Fruit fly (Drosophila melanogaster) whole organism, embryonic: Measurements from ENCODE around the gene sro.

ENCODE experiments used
- CG10209 ChIP-seq: fragments of 200-800 bp; sonication (Bioruptor generic); optimal IDR thresholded peaks from 3 replicates; lab custom pipeline; 2017; ENCODE audit warnings: missing biosample characterization, mild to moderate bottlenecking, missing genetic modification characterization, missing genetic modification reagents
- CG10462 ChIP-seq: fragments of 200-800 bp; sonication (Bioruptor generic); optimal IDR thresholded peaks from 2 replicates; lab custom pipeline; 2016; ENCODE audit warnings: missing biosample characterization, missing genetic modification characterization
- CG10543 ChIP-seq: fragments of 200-800 bp; sonication (Bioruptor generic); optimal IDR thresholded peaks from 3 replicates; lab custom pipeline; 2017; ENCODE audit warnings: missing biosample characterization, mild to moderate bottlenecking, missing genetic modification characterization, moderate library complexity
- CG12071 ChIP-seq: fragments of 200-800 bp; sonication (Bioruptor generic); optimal IDR thresholded peaks from 3 replicates; lab custom pipeline; 2018; ENCODE audit warnings: missing biosample characterization, mild to moderate bottlenecking, missing genetic modification characterization
- CG14014 ChIP-seq: fragments of 200-800 bp; sonication (Bioruptor generic); IDR thresholded peaks from 2 replicates; pipeline ENCODE4 v1.3.6; 2022; ENCODE audit warnings: missing biosample characterization, missing genetic modification characterization
- CG15073 ChIP-seq: fragments of 200-800 bp; sonication (Bioruptor generic); optimal IDR thresholded peaks from 2 replicates; lab custom pipeline; 2016; ENCODE audit warnings: missing biosample characterization, missing genetic modification characterization
- CG15696 ChIP-seq: fragments of 200-800 bp; sonication (Bioruptor generic); optimal IDR thresholded peaks from 2 replicates; lab custom pipeline; 2019; ENCODE audit warnings: missing biosample characterization, mild to moderate bottlenecking, missing genetic modification characterization, moderate library complexity
- CG17912 ChIP-seq: fragments of 200-800 bp; sonication (Bioruptor generic); optimal IDR thresholded peaks from 2 replicates; lab custom pipeline; 2018; ENCODE audit warnings: missing biosample characterization, mild to moderate bottlenecking, missing genetic modification characterization
- CG18619 ChIP-seq: fragments of 200-800 bp; sonication (Bioruptor generic); optimal IDR thresholded peaks from 3 replicates; lab custom pipeline; 2017; ENCODE audit warnings: missing biosample characterization, mild to moderate bottlenecking, missing genetic modification characterization
- CG3726 ChIP-seq: fragments of 200-800 bp; sonication (Bioruptor generic); IDR thresholded peaks from 3 replicates; pipeline ENCODE4, ENCODE4 v1.3.6; 2022; ENCODE audit warnings: missing biosample characterization, missing genetic modification characterization
- CG7357 ChIP-seq: fragments of 200-800 bp; sonication (Bioruptor generic); IDR thresholded peaks from 3 replicates; pipeline ENCODE4 v1.3.6; 2022; ENCODE audit warnings: missing biosample characterization, missing genetic modification characterization
- CG7987 ChIP-seq: fragments of 200-800 bp; sonication (Bioruptor generic); optimal IDR thresholded peaks from 2 replicates; lab custom pipeline; 2018; ENCODE audit warnings: missing biosample characterization, mild to moderate bottlenecking, missing genetic modification characterization, moderate library complexity
- CG8290 ChIP-seq, 3 experiments: fragments of 200-800 bp; sonication (Bioruptor generic); optimal IDR thresholded peaks; 2 replicates each; lab custom pipeline; 2016 to 2019; ENCODE audit warnings: missing biosample characterization in 3 of 3, missing genetic modification characterization in 3 of 3, mild to moderate bottlenecking in 2 of 3, moderate library complexity in 1 of 3
- CG9932 ChIP-seq: fragments of 200-800 bp; sonication (Bioruptor generic); IDR thresholded peaks from 2 replicates; pipeline ENCODE4 v1.3.6; 2022; ENCODE audit warnings: missing biosample characterization, missing genetic modification characterization
- Ets65A ChIP-seq: fragments of 200-800 bp; sonication (Bioruptor generic); peaks from one replicate; lab custom pipeline; 2016; ENCODE audit warnings: missing biosample characterization, missing genetic modification characterization
- HLH3B ChIP-seq: fragments of 200-800 bp; sonication (Bioruptor generic); IDR thresholded peaks from 2 replicates; pipeline ENCODE4 v1.3.6; 2022; ENCODE audit warnings: missing biosample characterization, missing genetic modification characterization
- HLH4C ChIP-seq: fragments of 200-800 bp; sonication (Bioruptor generic); IDR thresholded peaks from 3 replicates; pipeline ENCODE4 v1.3.6; 2022; ENCODE audit warnings: missing biosample characterization, missing genetic modification characterization; ENCODE audit not compliant: partially characterized antibody
- Lpt ChIP-seq: fragments of >200 bp; optimal IDR thresholded peaks from 2 replicates; lab custom pipeline; 2018; ENCODE audit warnings: missing biosample characterization, missing genetic modification characterization
- MTF-1 ChIP-seq: fragments of 200-800 bp; sonication (Bioruptor generic); optimal IDR thresholded peaks from 2 replicates; lab custom pipeline; 2018; ENCODE audit warnings: missing biosample characterization, mild to moderate bottlenecking, missing genetic modification characterization, borderline replicate concordance
- Max ChIP-seq: fragments of 200-800 bp; sonication (Bioruptor generic); optimal IDR thresholded peaks from 2 replicates; lab custom pipeline; 2016; ENCODE audit warnings: missing biosample characterization, mild to moderate bottlenecking, missing genetic modification characterization
- Neu2 ChIP-seq: fragments of 200-800 bp; sonication (Bioruptor generic); optimal IDR thresholded peaks from 3 replicates; lab custom pipeline; 2016; ENCODE audit warnings: missing biosample characterization, missing genetic modification characterization, borderline replicate concordance
- Oaz ChIP-seq: fragments of 200-800 bp; sonication (Bioruptor generic); IDR thresholded peaks from 2 replicates; pipeline ENCODE4 v1.3.6; 2022; ENCODE audit warnings: missing biosample characterization, missing genetic modification characterization
- Rfx ChIP-seq: fragments of 200-800 bp; sonication (Bioruptor generic); IDR thresholded peaks from 2 replicates; pipeline ENCODE4 v1.3.6; 2022; ENCODE audit warnings: missing biosample characterization, missing genetic modification characterization
- TFAM ChIP-seq: fragments of 200-800 bp; sonication (Bioruptor generic); optimal IDR thresholded peaks from 2 replicates; lab custom pipeline; 2017; ENCODE audit warnings: missing biosample characterization, missing genetic modification characterization, inconsistent platforms
- Tbp ChIP-seq: fragments of >200 bp; optimal IDR thresholded peaks from 2 replicates; lab custom pipeline; 2018; ENCODE audit warnings: missing biosample characterization, missing genetic modification characterization
- Trl ChIP-seq, 3 experiments: fragments of >200 bp in 2 of 3; fragments of 200-800 bp in 1 of 3; sonication (Bioruptor generic) in 1 of 3; optimal IDR thresholded peaks; 2 replicates in 1 of 3; 3 replicates in 2 of 3; lab custom pipeline; 2016 to 2017; ENCODE audit warnings: missing biosample characterization in 1 of 3, missing genetic modification characterization in 1 of 3
- YL-1 ChIP-seq: fragments of 200-800 bp; sonication (Bioruptor generic); optimal IDR thresholded peaks from 3 replicates; lab custom pipeline; 2017; ENCODE audit warnings: missing biosample characterization, mild to moderate bottlenecking, missing genetic modification characterization
- bigmax ChIP-seq: fragments of 200-800 bp; sonication (Bioruptor generic); optimal IDR thresholded peaks from 2 replicates; lab custom pipeline; 2018; ENCODE audit warnings: missing biosample characterization, mild to moderate bottlenecking, missing genetic modification characterization
- br ChIP-seq: fragments of >200 bp; optimal IDR thresholded peaks from 2 replicates; lab custom pipeline; 2017
- bsh ChIP-seq, 2 experiments: fragments of 200-800 bp; sonication (Bioruptor generic); optimal IDR thresholded peaks; 2 replicates each; lab custom pipeline; 2017 to 2018; ENCODE audit warnings: mild to moderate bottlenecking in 2 of 2, missing biosample characterization in 2 of 2, missing genetic modification characterization in 2 of 2, moderate library complexity in 1 of 2
- cad ChIP-seq: fragments of >200 bp; optimal IDR thresholded peaks from 2 replicates; lab custom pipeline; 2017; ENCODE audit warnings: missing biosample characterization, missing genetic modification characterization
- chinmo ChIP-seq: fragments of 200-800 bp; sonication (Bioruptor generic); IDR thresholded peaks from 4 replicates; pipeline ENCODE4 v1.3.6; 2022; ENCODE audit warnings: missing biosample characterization, missing genetic modification characterization; ENCODE audit not compliant: partially characterized antibody
- chm ChIP-seq: fragments of 200-800 bp; sonication (Bioruptor generic); IDR thresholded peaks from 2 replicates; pipeline ENCODE4 v1.3.6; 2022; ENCODE audit warnings: missing biosample characterization, missing genetic modification characterization
- croc ChIP-seq: fragments of 200-800 bp; sonication (Bioruptor generic); conservative IDR thresholded peaks from 3 replicates; pipeline ENCODE4 v1.3.6; 2022; ENCODE audit warnings: missing biosample characterization, missing genetic modification characterization
- crol ChIP-seq: fragments of 200-800 bp; sonication (Bioruptor generic); IDR thresholded peaks from 2 replicates; pipeline ENCODE4 v1.3.6; 2022; ENCODE audit warnings: missing biosample characterization, missing genetic modification characterization
- dm ChIP-seq: fragments of 200-800 bp; sonication (Bioruptor generic); optimal IDR thresholded peaks from 3 replicates; lab custom pipeline; 2016; ENCODE audit warnings: missing biosample characterization, missing genetic modification characterization
- gcm2 ChIP-seq: fragments of 200-800 bp; sonication (Bioruptor generic); optimal IDR thresholded peaks from 2 replicates; lab custom pipeline; 2016; ENCODE audit warnings: missing biosample characterization, missing genetic modification characterization
- ind ChIP-seq: fragments of 200-800 bp; sonication (Bioruptor generic); optimal IDR thresholded peaks from 3 replicates; lab custom pipeline; 2016; ENCODE audit warnings: missing biosample characterization, missing genetic modification characterization
- jing ChIP-seq: fragments of 200-800 bp; sonication (Bioruptor generic); optimal IDR thresholded peaks from 2 replicates; lab custom pipeline; 2018; ENCODE audit warnings: missing biosample characterization, mild to moderate bottlenecking, missing genetic modification characterization
- lilli ChIP-seq: fragments of 200-800 bp; sonication (Bioruptor generic); optimal IDR thresholded peaks from 3 replicates; lab custom pipeline; 2016; ENCODE audit warnings: missing biosample characterization, missing genetic modification characterization
- lmd ChIP-seq: fragments of 200-800 bp; sonication (Bioruptor generic); IDR thresholded peaks from 2 replicates; pipeline ENCODE4 v1.3.6; 2022; ENCODE audit warnings: missing biosample characterization, missing genetic modification characterization
- mirr ChIP-seq: fragments of 200-800 bp; sonication (Bioruptor generic); optimal IDR thresholded peaks from 3 replicates; lab custom pipeline; 2018; ENCODE audit warnings: missing biosample characterization, mild to moderate bottlenecking, missing genetic modification characterization
- mld ChIP-seq: fragments of 200-800 bp; sonication (Bioruptor generic); IDR thresholded peaks from 3 replicates; pipeline ENCODE4 v1.3.6; 2022; ENCODE audit warnings: missing biosample characterization, missing genetic modification characterization; ENCODE audit not compliant: partially characterized antibody
- onecut ChIP-seq: fragments of 200-800 bp; sonication (Bioruptor generic); IDR thresholded peaks from 2 replicates; pipeline ENCODE4 v1.3.6; 2022; ENCODE audit warnings: missing biosample characterization, missing genetic modification characterization
- repo ChIP-seq: fragments of 200-800 bp; sonication (Bioruptor generic); optimal IDR thresholded peaks from 2 replicates; lab custom pipeline; 2016; ENCODE audit warnings: missing biosample characterization, missing genetic modification characterization
- stwl ChIP-seq: fragments of 200-800 bp; sonication (Bioruptor generic); optimal IDR thresholded peaks from 3 replicates; lab custom pipeline; 2018; ENCODE audit warnings: missing biosample characterization, mild to moderate bottlenecking, missing genetic modification characterization, moderate library complexity
- toy ChIP-seq: fragments of 200-800 bp; sonication (Bioruptor generic); IDR thresholded peaks from 2 replicates; pipeline ENCODE4 v1.3.6; 2022; ENCODE audit warnings: missing biosample characterization, missing genetic modification characterization
- vfl ChIP-seq: fragments of 200-800 bp; sonication (Bioruptor generic); optimal IDR thresholded peaks from 2 replicates; lab custom pipeline; 2016; ENCODE audit warnings: missing biosample characterization, missing genetic modification characterization
- yki ChIP-seq: fragments of >200 bp; optimal IDR thresholded peaks from 3 replicates; lab custom pipeline; 2018

The sro gene

dm6 chr3R:29774360-29775193 lies 19.8 kb upstream of the sro start (continued):
- TF ChIP-seq Rfx: peak; percentile 25; the same call in 1 of the 2 replicates
- peak; percentile 38 for TF ChIP-seq cad (GFP tag; lab: Kevin White, UChicago)
- peak; percentile 29; the same call in 1 of the 2 replicates for TF ChIP-seq CG14014 (GFP tag; lab: Robert Waterston, UW)
- TF ChIP-seq mld (GFP tag; lab: Robert Waterston, UW): peak; percentile 30; the same call in 1 of the 3 replicates
- TF ChIP-seq toy (GFP tag; lab: Robert Waterston, UW): no peak
- TF ChIP-seq CG9932 (GFP tag; lab: Robert Waterston, UW): no peak
- TF ChIP-seq Neu2 (GFP tag; lab: Kevin White, UChicago): no peak
- no peak for TF ChIP-seq Oaz (GFP tag; lab: Robert Waterston, UW)
- TF ChIP-seq ind (GFP tag; lab: Kevin White, UChicago): no peak
- TF ChIP-seq Tbp (GFP tag; lab: Kevin White, UChicago): peak; percentile 83
- TF ChIP-seq bigmax (GFP tag; lab: Kevin White, UChicago): no peak
- TF ChIP-seq CG7357 (GFP tag; lab: Robert Waterston, UW): no peak
- TF ChIP-seq dm (GFP tag; lab: Kevin White, UChicago): no peak
- no peak for TF ChIP-seq Max
- peak; percentile 70; the same call in 1 of the 2 replicates for TF ChIP-seq crol
- peak; percentile 47 for TF ChIP-seq mirr (GFP tag; lab: Kevin White, UChicago)
- no peak for TF ChIP-seq CG10543
- TF ChIP-seq CG7987 (GFP tag; lab: Kevin White, UChicago): peak; percentile 43
- TF ChIP-seq br (lab: Kevin White, UChicago): no peak
- TF ChIP-seq CG3726 (GFP tag; lab: Robert Waterston, UW): no peak
- no peak; the same call in 2 of the 3 replicates for TF ChIP-seq HLH4C (GFP tag; lab: Robert Waterston, UW)
- TF ChIP-seq TFAM (GFP tag; lab: Kevin White, UChicago): no peak
- no peak for TF ChIP-seq repo (GFP tag; lab: Kevin White, UChicago)
- TF ChIP-seq CG10209: no peak
- TF ChIP-seq CG18619 (GFP tag; lab: Kevin White, UChicago): no peak
- no peak for TF ChIP-seq croc (GFP tag; lab: Robert Waterston, UW)
- no peak for TF ChIP-seq lmd
- no peak for TF ChIP-seq gcm2 (GFP tag; lab: Kevin White, UChicago)
- peak in 1 of 2 experiments; percentile 9 for TF ChIP-seq bsh (GFP tag; optimal IDR thresholded peaks at IDR 0.05; lab: Kevin White, UChicago)
- TF ChIP-seq lilli (GFP tag; lab: Kevin White, UChicago): no peak
- peak; percentile 97 for TF ChIP-seq chinmo
- TF ChIP-seq Ets65A (GFP tag; lab: Kevin White, UChicago): no peak
- TF ChIP-seq vfl (GFP tag; lab: Kevin White, UChicago): no peak
- peak; percentile 65 for TF ChIP-seq chm
- TF ChIP-seq Trl (optimal IDR thresholded peaks at IDR 0.05; lab: Kevin White, UChicago): peak; percentile 100
- TF ChIP-seq Trl (GFP tag; optimal IDR thresholded peaks at IDR 0.05; lab: Kevin White, UChicago): peak; percentile 65
- no peak for TF ChIP-seq stwl (tag; lab: Kevin White, UChicago)
- no peak for TF ChIP-seq CG15073
- TF ChIP-seq YL-1 (GFP tag; lab: Kevin White, UChicago): peak; percentile 8
- TF ChIP-seq CG10462 (GFP tag; lab: Kevin White, UChicago): no peak
- no peak for TF ChIP-seq Lpt (GFP tag; lab: Kevin White, UChicago)
- no peak for TF ChIP-seq jing
- TF ChIP-seq HLH3B (GFP tag; lab: Robert Waterston, UW): no peak; the same call in 1 of the 2 replicates
- TF ChIP-seq CG17912: no peak
- TF ChIP-seq onecut: 0 out of 2 replicates have a peak, but pooled peaks have one; percentile 25
- TF ChIP-seq CG15696: peak; percentile 16
- TF ChIP-seq CG12071 (GFP tag; lab: Kevin White, UChicago): peak; percentile 29
- peak; percentile 100 for TF ChIP-seq yki
- no peak for TF ChIP-seq MTF-1 (GFP tag; lab: Kevin White, UChicago)
- no peak for TF ChIP-seq CG8290 (GFP tag; optimal IDR thresholded peaks at IDR 0.05; lab: Kevin White, UChicago)
- TF ChIP-seq CG8290 (tag; optimal IDR thresholded peaks at IDR 0.05; lab: Kevin White, UChicago): peak in 1 of 2 experiments; percentile 21
